Worm (Caenorhabditis elegans): ENCODE results near the gene C35B1.5.

C35B1.5 gene

ce11 chrIV:4112387-4112786, 28.4 kb upstream of the C35B1.5 start, which contains the start of gene F49F1.14:
Gene F49F1.14 (minus strand): TSS chrIV:4112487.
- no peak for TF ChIP-seq ceh-13 (GFP tag; optimal IDR thresholded peaks at IDR 0.05)
- no peak for TF ChIP-seq ets-7 (tag; optimal IDR thresholded peaks at IDR 0.05)
- TF ChIP-seq B0310.2 (tag; optimal IDR thresholded peaks at IDR 0.05): no peak
- TF ChIP-seq F13C5.2 (tag; optimal IDR thresholded peaks at IDR 0.05): no peak
- no peak for TF ChIP-seq ama-1 (optimal IDR thresholded peaks at IDR 0.05)
- TF ChIP-seq ceh-36 (tag; optimal IDR thresholded peaks at IDR 0.05): no peak
- TF ChIP-seq sea-1 (GFP tag; conservative IDR thresholded peaks at IDR 0.05): no peak
- TF ChIP-seq tra-4 (tag; optimal IDR thresholded peaks at IDR 0.05): no peak
- TF ChIP-seq pes-1 (GFP tag; IDR thresholded peaks at IDR 0.05): no peak
- TF ChIP-seq aly-1 (tag; optimal IDR thresholded peaks at IDR 0.05): no peak
- TF ChIP-seq scrt-1 (GFP tag; IDR thresholded peaks at IDR 0.05): no peak
- TF ChIP-seq tbx-37 (GFP tag; conservative IDR thresholded peaks at IDR 0.05): no peak

- TF ChIP-seq sea-1 (GFP tag; conservative IDR thresholded peaks at IDR 0.05) (no peak), ceh-36 (tag; optimal IDR thresholded peaks at IDR 0.05) (no peak)
Measured at ce11 chrIV:4108767-4109166, 24.8 kb upstream of the C35B1.5 start, which contains the start of gene C35B1.7. Gene C35B1.7 (plus strand): TSS chrIV:4109067.

DNA sequence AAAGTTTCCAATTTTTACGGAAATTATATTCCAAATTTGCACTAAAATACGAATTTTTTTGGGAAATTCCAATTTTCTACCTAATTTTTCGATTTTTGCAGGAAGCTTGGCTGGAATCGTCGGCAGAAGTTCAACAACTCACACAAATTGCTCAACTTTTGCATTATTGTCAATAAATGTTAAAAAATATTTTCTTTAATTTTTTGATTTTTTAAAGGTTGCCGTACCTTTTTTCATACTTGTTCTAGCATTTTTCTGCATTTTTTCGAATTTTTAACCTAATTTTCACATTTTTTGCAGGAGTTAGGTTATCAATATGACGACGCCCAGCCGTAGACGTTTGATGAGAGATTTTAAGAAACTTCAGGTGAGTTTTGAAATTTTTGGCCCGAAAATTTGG, 18.7 kb upstream of the C35B1.5 start, which contains the start of gene ubc-1:
ubc-1 (plus strand) TSS at position 301 of the 400 bp plus-strand sequence.
- TF ChIP-seq hnd-1 (tag; optimal IDR thresholded peaks at IDR 0.05) (no peak), pes-1 (GFP tag; IDR thresholded peaks at IDR 0.05) (no peak), F13C5.2 (tag; optimal IDR thresholded peaks at IDR 0.05) (no peak), tbx-37 (GFP tag; conservative IDR thresholded peaks at IDR 0.05) (no peak), B0310.2 (tag; optimal IDR thresholded peaks at IDR 0.05) (no peak), hmg-4 (GFP tag; optimal IDR thresholded peaks at IDR 0.05) (no peak), ceh-13 (GFP tag; optimal IDR thresholded peaks at IDR 0.05) (no peak), tbx-11 (GFP tag; IDR thresholded peaks at IDR 0.05) (no peak), ceh-36 (tag; optimal IDR thresholded peaks at IDR 0.05) (no peak), ama-1 (optimal IDR thresholded peaks at IDR 0.05) (no peak), scrt-1 (GFP tag; IDR thresholded peaks at IDR 0.05) (no peak), flt-1 (GFP tag; IDR thresholded peaks at IDR 0.05) (no peak), ets-7 (tag; optimal IDR thresholded peaks at IDR 0.05) (no peak), sea-1 (GFP tag; conservative IDR thresholded peaks at IDR 0.05) (no peak), hmbx-1 (tag; optimal IDR thresholded peaks at IDR 0.05) (no peak), aly-1 (tag; optimal IDR thresholded peaks at IDR 0.05) (no peak), tra-4 (tag; optimal IDR thresholded peaks at IDR 0.05) (no peak)

- TF ChIP-seq tra-4 (tag; optimal IDR thresholded peaks at IDR 0.05) (no peak), tbx-11 (GFP tag; IDR thresholded peaks at IDR 0.05) (no peak), scrt-1 (GFP tag; IDR thresholded peaks at IDR 0.05) (no peak), B0310.2 (tag; optimal IDR thresholded peaks at IDR 0.05) (no peak)
Measured at ce11 chrIV:4099773-4100172, 15.8 kb upstream of the C35B1.5 start.

ce11 chrIV:4096940-4097339, 12.9 kb upstream of the C35B1.5 start:
- TF ChIP-seq B0310.2 (tag; optimal IDR thresholded peaks at IDR 0.05): no peak
- TF ChIP-seq hmbx-1 (tag; optimal IDR thresholded peaks at IDR 0.05): no peak
- TF ChIP-seq sea-1 (GFP tag; conservative IDR thresholded peaks at IDR 0.05): no peak
- TF ChIP-seq ama-1 (optimal IDR thresholded peaks at IDR 0.05): no peak
- no peak for TF ChIP-seq F13C5.2 (tag; optimal IDR thresholded peaks at IDR 0.05)
- no peak for TF ChIP-seq tbx-11 (GFP tag; IDR thresholded peaks at IDR 0.05)
- TF ChIP-seq scrt-1 (GFP tag; IDR thresholded peaks at IDR 0.05): no peak
- TF ChIP-seq ets-7 (tag; optimal IDR thresholded peaks at IDR 0.05): no peak
- TF ChIP-seq tbx-37 (GFP tag; conservative IDR thresholded peaks at IDR 0.05): no peak
- no peak for TF ChIP-seq flt-1 (GFP tag; IDR thresholded peaks at IDR 0.05)
- TF ChIP-seq pes-1 (GFP tag; IDR thresholded peaks at IDR 0.05): no peak
- no peak for TF ChIP-seq aly-1 (tag; optimal IDR thresholded peaks at IDR 0.05)
- TF ChIP-seq hnd-1 (tag; optimal IDR thresholded peaks at IDR 0.05): no peak
- no peak for TF ChIP-seq hmg-4 (GFP tag; optimal IDR thresholded peaks at IDR 0.05)
- TF ChIP-seq tra-4 (tag; optimal IDR thresholded peaks at IDR 0.05): no peak
- TF ChIP-seq ceh-13 (GFP tag; optimal IDR thresholded peaks at IDR 0.05): no peak
- no peak for TF ChIP-seq ceh-36 (tag; optimal IDR thresholded peaks at IDR 0.05)

- TF ChIP-seq B0310.2 (tag; optimal IDR thresholded peaks at IDR 0.05) (no peak), ets-7 (tag; optimal IDR thresholded peaks at IDR 0.05) (no peak), flt-1 (GFP tag; IDR thresholded peaks at IDR 0.05) (no peak), hnd-1 (tag; optimal IDR thresholded peaks at IDR 0.05) (no peak), tbx-37 (GFP tag; conservative IDR thresholded peaks at IDR 0.05) (no peak), ama-1 (optimal IDR thresholded peaks at IDR 0.05) (no peak)
Measured at ce11 chrIV:4094364-4094763, 10.4 kb upstream of the C35B1.5 start.

- TF ChIP-seq ceh-36 (tag; optimal IDR thresholded peaks at IDR 0.05) (no peak), ets-7 (tag; optimal IDR thresholded peaks at IDR 0.05) (no peak), ceh-13 (GFP tag; optimal IDR thresholded peaks at IDR 0.05) (no peak), pes-1 (GFP tag; IDR thresholded peaks at IDR 0.05) (no peak), flt-1 (GFP tag; IDR thresholded peaks at IDR 0.05) (no peak), hmbx-1 (tag; optimal IDR thresholded peaks at IDR 0.05) (no peak), tbx-11 (GFP tag; IDR thresholded peaks at IDR 0.05) (no peak), tra-4 (tag; optimal IDR thresholded peaks at IDR 0.05) (no peak), sea-1 (GFP tag; conservative IDR thresholded peaks at IDR 0.05) (no peak), hmg-4 (GFP tag; optimal IDR thresholded peaks at IDR 0.05) (no peak), aly-1 (tag; optimal IDR thresholded peaks at IDR 0.05) (no peak), scrt-1 (GFP tag; IDR thresholded peaks at IDR 0.05) (no peak)
Measured at ce11 chrIV:4093087-4093486, 9.1 kb upstream of the C35B1.5 start.

DNA sequence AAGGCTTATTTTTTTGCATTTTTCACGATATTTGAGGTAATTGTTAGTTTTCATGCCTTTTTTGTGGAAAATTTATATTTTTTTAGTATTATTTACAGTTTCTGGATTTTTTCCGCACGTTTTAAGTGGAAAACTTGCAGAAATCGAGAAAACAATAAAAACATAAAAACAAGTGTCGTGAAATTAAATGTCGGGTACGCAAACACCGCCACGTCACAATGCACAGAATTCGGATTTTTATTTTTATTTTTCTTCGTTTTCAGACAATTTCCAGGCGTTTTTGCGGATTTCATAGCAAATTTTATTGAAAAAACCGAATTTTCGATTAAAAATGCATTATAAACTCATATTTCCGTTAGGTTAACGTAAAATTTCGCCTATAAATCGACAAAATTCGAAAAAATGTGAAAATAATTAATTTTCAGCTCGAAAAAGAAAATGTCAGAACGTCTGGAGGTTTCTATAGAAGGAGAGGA, 1.8 kb upstream of the C35B1.5 start, which contains the start of gene C35B1.2:
C35B1.2 (plus strand) TSS at position 426 of the 476 bp plus-strand sequence.
- TF ChIP-seq sea-1 (GFP tag; conservative IDR thresholded peaks at IDR 0.05) (no peak), ceh-13 (GFP tag; optimal IDR thresholded peaks at IDR 0.05) (no peak), ceh-36 (tag; optimal IDR thresholded peaks at IDR 0.05) (no peak), hmg-4 (GFP tag; optimal IDR thresholded peaks at IDR 0.05) (no peak), scrt-1 (GFP tag; IDR thresholded peaks at IDR 0.05) (no peak), hmbx-1 (tag; optimal IDR thresholded peaks at IDR 0.05) (no peak), B0310.2 (tag; optimal IDR thresholded peaks at IDR 0.05) (no peak), F13C5.2 (tag; optimal IDR thresholded peaks at IDR 0.05) (no peak), tbx-11 (GFP tag; IDR thresholded peaks at IDR 0.05) (no peak), ama-1 (optimal IDR thresholded peaks at IDR 0.05) (no peak), tra-4 (tag; optimal IDR thresholded peaks at IDR 0.05) (no peak), flt-1 (GFP tag; IDR thresholded peaks at IDR 0.05) (no peak), aly-1 (tag; optimal IDR thresholded peaks at IDR 0.05) (no peak), hnd-1 (tag; optimal IDR thresholded peaks at IDR 0.05) (no peak), pes-1 (GFP tag; IDR thresholded peaks at IDR 0.05) (no peak), ets-7 (tag; optimal IDR thresholded peaks at IDR 0.05) (no peak), tbx-37 (GFP tag; conservative IDR thresholded peaks at IDR 0.05) (no peak)
